Fruit fly (Drosophila melanogaster): ENCODE data around the gene mRpL45.

Gene mRpL45

DNA sequence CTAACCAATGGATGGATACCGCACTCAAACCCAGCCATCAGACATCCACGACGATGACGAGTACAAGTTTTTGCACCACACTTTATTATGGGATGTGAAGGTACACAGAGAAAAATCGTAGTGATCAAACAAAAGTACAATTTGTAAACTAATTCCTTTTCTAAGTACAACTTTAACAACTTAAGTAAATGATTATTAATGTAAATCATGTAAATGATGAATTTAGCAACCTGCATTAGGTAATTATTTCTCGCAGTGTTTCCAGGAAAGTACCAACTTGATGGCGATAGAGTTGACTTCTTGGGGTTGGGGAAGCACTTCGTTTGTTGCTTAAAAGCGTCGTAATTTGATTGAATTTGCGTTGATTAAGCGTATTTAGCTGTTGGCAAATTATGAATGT is 44.8 kb downstream of the mRpL45 start (continued):
- TF ChIP-seq pzg (GFP tag; optimal IDR thresholded peaks at IDR 0.05) (no peak), Sin3A (optimal IDR thresholded peaks at IDR 0.05) (no peak), CG6654 (GFP tag; optimal IDR thresholded peaks at IDR 0.05) (no peak), Dref (GFP tag; IDR thresholded peaks at IDR 0.05) (no peak), cg (GFP tag; optimal IDR thresholded peaks at IDR 0.05) (no peak), CG8089 (GFP tag; optimal IDR thresholded peaks at IDR 0.05) (peak; percentile 13), Ravus (GFP tag; IDR thresholded peaks at IDR 0.05) (peak; percentile 12; the same call in 1 of the 2 replicates), CG11085 (GFP tag; IDR thresholded peaks at IDR 0.05) (no peak), Awh (GFP tag; IDR thresholded peaks at IDR 0.05) (peak; percentile 42; the same call in 1 of the 2 replicates), CG15514 (GFP tag; optimal IDR thresholded peaks at IDR 0.05) (peak; percentile 48), hth (optimal IDR thresholded peaks at IDR 0.05) (no peak), Dbx (GFP tag; IDR thresholded peaks at IDR 0.05) (peak; percentile 61; the same call in 2 of the 3 replicates), CG4360 (GFP tag; IDR thresholded peaks at IDR 0.05) (0 out of 2 replicates have a peak, but pooled peaks have one; percentile 13), salm (tag; optimal IDR thresholded peaks at IDR 0.05) (no peak), HmgZ (tag; optimal IDR thresholded peaks at IDR 0.05) (peak; percentile 42), unc-4 (GFP tag; IDR thresholded peaks at IDR 0.05; ENCODE audit: partially characterized antibody) (no peak), Nf-YA (GFP tag; IDR thresholded peaks at IDR 0.05) (0 out of 2 replicates have a peak, but pooled peaks have one; percentile 27), danr (GFP tag; IDR thresholded peaks at IDR 0.05) (no peak), ERR (GFP tag; optimal IDR thresholded peaks at IDR 0.05) (no peak), chinmo (GFP tag; IDR thresholded peaks at IDR 0.05; ENCODE audit: partially characterized antibody) (no peak), MTF-1 (GFP tag; optimal IDR thresholded peaks at IDR 0.05; ENCODE audit: borderline replicate concordance) (no peak), Bdp1 (GFP tag; optimal IDR thresholded peaks at IDR 0.05) (peak; percentile 22), pita (GFP tag; optimal IDR thresholded peaks at IDR 0.05) (no peak), CG2712 (tag; optimal IDR thresholded peaks at IDR 0.05) (peak; percentile 60), NC2α (GFP tag; optimal IDR thresholded peaks at IDR 0.05) (no peak), CG6689 (GFP tag; IDR thresholded peaks at IDR 0.05) (peak; percentile 54; the same call in 1 of the 2 replicates), unpg (GFP tag; optimal IDR thresholded peaks at IDR 0.05) (peak; percentile 77), lov (optimal IDR thresholded peaks at IDR 0.05) (no peak), lov (GFP tag; IDR thresholded peaks at IDR 0.05) (no peak), HLHmδ (GFP tag; optimal IDR thresholded peaks at IDR 0.05) (no peak), tll (GFP tag; optimal IDR thresholded peaks at IDR 0.05) (no peak), Dfd (GFP tag; optimal IDR thresholded peaks at IDR 0.05) (no peak), CG13287 (GFP tag; IDR thresholded peaks at IDR 0.05; ENCODE audit: partially characterized antibody) (no peak), pho (GFP tag; optimal IDR thresholded peaks at IDR 0.05) (peak; percentile 57), cas (GFP tag; IDR thresholded peaks at IDR 0.05) (no peak), vfl (GFP tag; optimal IDR thresholded peaks at IDR 0.05) (peak; percentile 13), CG8478 (optimal IDR thresholded peaks at IDR 0.05) (no peak), CG32532 (GFP tag; IDR thresholded peaks at IDR 0.05) (peak; percentile 60; the same call in 1 of the 2 replicates), D19B (GFP tag; optimal IDR thresholded peaks at IDR 0.05) (no peak), crc (GFP tag; optimal IDR thresholded peaks at IDR 0.05) (peak; percentile 1), en (GFP tag; optimal IDR thresholded peaks at IDR 0.05) (peak; percentile 7), zen2 (GFP tag; IDR thresholded peaks at IDR 0.05; ENCODE audit: partially characterized antibody) (no peak), CG4328 (GFP tag; optimal IDR thresholded peaks at IDR 0.05) (no peak), Neu2 (GFP tag; optimal IDR thresholded peaks at IDR 0.05; ENCODE audit: borderline replicate concordance) (no peak), Six4 (GFP tag; optimal IDR thresholded peaks at IDR 0.05) (peak; percentile 14), vvl (GFP tag; IDR thresholded peaks at IDR 0.05) (peak; percentile 43; the same call in 1 of the 2 replicates), CG7987 (GFP tag; optimal IDR thresholded peaks at IDR 0.05) (no peak), maf-S (GFP tag; optimal IDR thresholded peaks at IDR 0.05) (no peak), org-1 (GFP tag; optimal IDR thresholded peaks at IDR 0.05) (peak; percentile 58), eyg (GFP tag; optimal IDR thresholded peaks at IDR 0.05) (no peak), ATbp (GFP tag; optimal IDR thresholded peaks at IDR 0.05) (peak; percentile 49), CG10979 (tag; optimal IDR thresholded peaks at IDR 0.05) (peak; percentile 59)
